Fruit fly (Drosophila melanogaster) whole organism: ENCODE results near the gene CG14354.

Source experiments
- CG8478 ChIP-seq: fragments of >200 bp; optimal IDR thresholded peaks from 2 replicates; lab custom pipeline; 2018; ENCODE audit warnings: inconsistent platforms
- Dll ChIP-seq: fragments of >200 bp; optimal IDR thresholded peaks from 2 replicates; lab custom pipeline; 2017
- EcR ChIP-seq, 2 experiments: fragments of >200 bp; optimal IDR thresholded peaks; 2 replicates each; lab custom pipeline; 2017; ENCODE audit warnings: missing biosample characterization in 2 of 2, missing genetic modification characterization in 2 of 2, missing genetic modification reagents in 2 of 2
- pan ChIP-seq: fragments of >200 bp; optimal IDR thresholded peaks from 2 replicates; lab custom pipeline; 2017
- psq ChIP-seq: fragments of >200 bp; optimal IDR thresholded peaks from 2 replicates; lab custom pipeline; 2017

dm6 chr3R:25815179-25815578 is at the start of gene CG14354:
- TF ChIP-seq psq (lab: Kevin White, UChicago) (no peak), EcR (GFP tag; optimal IDR thresholded peaks at IDR 0.05; lab: Kevin White, UChicago) (no peak), CG8478 (lab: Kevin White, UChicago) (no peak), pan (lab: Kevin White, UChicago) (no peak), Dll (lab: Kevin White, UChicago) (no peak)
